Worm (Caenorhabditis elegans) whole organism, L1 larva: ENCODE results near the gene fbxc-32.
A peak's percentile ranks its signal among the peaks of the same experiment; 100 is the strongest.

Source experiments
- C04F5.9 ChIP-seq: sonication (generic microtip); optimal IDR thresholded peaks from 2 replicates; lab custom pipeline; 2016; ENCODE audit warnings: missing genetic modification characterization, missing compliant biosample characterization
- C34B4.2 ChIP-seq: sonication (generic microtip); optimal IDR thresholded peaks from 2 replicates; lab custom pipeline; 2017; ENCODE audit warnings: mild to moderate bottlenecking, missing genetic modification characterization, missing compliant biosample characterization
- F16B12.6 ChIP-seq: fragments of 150-350 bp; optimal IDR thresholded peaks from 2 replicates; lab custom pipeline; 2014; ENCODE audit warnings: missing biosample characterization, missing genetic modification characterization
- Y116A8C.19 ChIP-seq: sonication (generic microtip); optimal IDR thresholded peaks from 2 replicates; lab custom pipeline; 2016; ENCODE audit warnings: missing compliant biosample characterization, missing genetic modification characterization, borderline replicate concordance
- aha-1 ChIP-seq: fragments of 150-350 bp; optimal IDR thresholded peaks from 2 replicates; lab custom pipeline; 2014; ENCODE audit warnings: missing biosample characterization, missing genetic modification characterization
- alr-1 ChIP-seq: fragments of 200-800 bp; sonication (Bioruptor generic); optimal IDR thresholded peaks from 2 replicates; lab custom pipeline; 2018; ENCODE audit warnings: borderline replicate concordance, mild to moderate bottlenecking, missing genetic modification characterization, missing compliant biosample characterization
- blmp-1 ChIP-seq: fragments of 150-350 bp; optimal IDR thresholded peaks from 2 replicates; lab custom pipeline; 2014; ENCODE audit warnings: missing biosample characterization, missing genetic modification characterization
- ces-1 ChIP-seq: fragments of 150-350 bp; optimal IDR thresholded peaks from 2 replicates; lab custom pipeline; 2014; ENCODE audit warnings: missing biosample characterization, missing genetic modification reagents, missing genetic modification characterization
- egl-27 ChIP-seq, 2 experiments: fragments of 150-350 bp in 1 of 2; sonication (generic microtip); optimal IDR thresholded peaks; 3 replicates each; lab custom pipeline; 2017 to 2018; ENCODE audit warnings: missing biosample characterization in 2 of 2, missing genetic modification characterization in 2 of 2, missing genetic modification reagents in 2 of 2
- elt-2 ChIP-seq: sonication (generic microtip); optimal IDR thresholded peaks from 2 replicates; lab custom pipeline; 2016; ENCODE audit warnings: missing genetic modification characterization, mild to moderate bottlenecking, inconsistent platforms, missing compliant biosample characterization, missing genetic modification reagents
- elt-3 ChIP-seq, 6 experiments: fragments of 150-350 bp in 1 of 6; sonication (generic microtip); optimal IDR thresholded peaks; 2 replicates each; lab custom pipeline; 2017 to 2018; ENCODE audit warnings: missing biosample characterization in 6 of 6, missing genetic modification characterization in 6 of 6, inconsistent platforms in 1 of 6
- ets-5 ChIP-seq: fragments of 200-800 bp; sonication (Bioruptor generic); IDR thresholded peaks from 2 replicates; pipeline ENCODE4 v1.3.6; 2022; ENCODE audit warnings: missing genetic modification characterization, missing compliant biosample characterization
- fkh-4 ChIP-seq: sonication (generic microtip); optimal IDR thresholded peaks from 2 replicates; lab custom pipeline; 2016; ENCODE audit warnings: missing compliant biosample characterization, missing genetic modification characterization, borderline replicate concordance
- fkh-8 ChIP-seq: sonication (generic microtip); optimal IDR thresholded peaks from 2 replicates; lab custom pipeline; 2016; ENCODE audit warnings: mild to moderate bottlenecking, missing genetic modification characterization, missing compliant biosample characterization
- grh-1 ChIP-seq: fragments of 200-800 bp; sonication (Bioruptor generic); IDR thresholded peaks from 2 replicates; pipeline ENCODE4 v1.3.6; 2022; ENCODE audit warnings: missing genetic modification reagents, missing genetic modification characterization, missing compliant biosample characterization
- hlh-4 ChIP-seq: sonication (generic microtip); optimal IDR thresholded peaks from 2 replicates; lab custom pipeline; 2016; ENCODE audit warnings: mild to moderate bottlenecking, missing genetic modification characterization, missing compliant biosample characterization
- hpl-2 ChIP-seq: fragments of 150-350 bp; optimal IDR thresholded peaks from 2 replicates; lab custom pipeline; 2014; ENCODE audit warnings: missing biosample characterization, missing genetic modification reagents, missing genetic modification characterization
- isw-1 ChIP-seq: fragments of 200-800 bp; sonication (Bioruptor generic); IDR thresholded peaks from 2 replicates; pipeline ENCODE4 v1.3.6; 2022; ENCODE audit warnings: missing genetic modification characterization, missing compliant biosample characterization
- jun-1 ChIP-seq: fragments of 150-350 bp; optimal IDR thresholded peaks from 2 replicates; lab custom pipeline; 2014; ENCODE audit warnings: missing biosample characterization, missing genetic modification reagents, missing genetic modification characterization
- lin-14 ChIP-seq: fragments of 200-800 bp; sonication (Bioruptor generic); optimal IDR thresholded peaks from 2 replicates; lab custom pipeline; 2018; ENCODE audit warnings: mild to moderate bottlenecking, missing genetic modification characterization, moderate library complexity, missing compliant biosample characterization
- lin-15B ChIP-seq: fragments of 150-350 bp; sonication (generic microtip); optimal IDR thresholded peaks from 3 replicates; lab custom pipeline; 2014; ENCODE audit warnings: missing biosample characterization, missing genetic modification characterization
- lsy-2 ChIP-seq, 2 experiments: fragments of 150-350 bp; optimal IDR thresholded peaks; 2 replicates each; lab custom pipeline; 2014; ENCODE audit warnings: missing biosample characterization in 2 of 2, missing genetic modification characterization in 2 of 2
- mab-9 ChIP-seq: fragments of 200-800 bp; sonication (Bioruptor generic); IDR thresholded peaks from 2 replicates; pipeline ENCODE4 v1.3.6; 2022; ENCODE audit warnings: missing genetic modification reagents, missing genetic modification characterization, missing compliant biosample characterization
- mdl-1 ChIP-seq, 2 experiments: fragments of 150-350 bp; optimal IDR thresholded peaks; 2 replicates each; lab custom pipeline; 2014 to 2017; ENCODE audit warnings: missing biosample characterization in 2 of 2, missing genetic modification characterization in 2 of 2, inconsistent platforms in 1 of 2
- mef-2 ChIP-seq: fragments of 150-350 bp; optimal IDR thresholded peaks from 2 replicates; lab custom pipeline; 2014; ENCODE audit warnings: missing biosample characterization, missing genetic modification characterization
- nhr-11 ChIP-seq: fragments of 150-350 bp; optimal IDR thresholded peaks from 2 replicates; lab custom pipeline; 2014; ENCODE audit warnings: missing biosample characterization, missing genetic modification characterization
- nhr-19 ChIP-seq: fragments of 200-800 bp; sonication (Bioruptor generic); conservative IDR thresholded peaks from 2 replicates; pipeline ENCODE4 v1.3.6; 2022; ENCODE audit warnings: missing genetic modification characterization, missing compliant biosample characterization
- nhr-20 ChIP-seq: sonication (generic microtip); optimal IDR thresholded peaks from 2 replicates; lab custom pipeline; 2016; ENCODE audit warnings: mild to moderate bottlenecking, missing genetic modification characterization, missing compliant biosample characterization
- nhr-47 ChIP-seq: sonication (generic microtip); optimal IDR thresholded peaks from 2 replicates; lab custom pipeline; 2016; ENCODE audit warnings: mild to moderate bottlenecking, missing genetic modification characterization, moderate library complexity, missing compliant biosample characterization
- nhr-71 ChIP-seq: sonication (generic microtip); optimal IDR thresholded peaks from 2 replicates; lab custom pipeline; 2016; ENCODE audit warnings: mild to moderate bottlenecking, missing genetic modification characterization, moderate library complexity, missing compliant biosample characterization
- nhr-76 ChIP-seq: sonication (generic microtip); optimal IDR thresholded peaks from 2 replicates; lab custom pipeline; 2017; ENCODE audit warnings: missing biosample characterization, missing genetic modification characterization
- nhr-77 ChIP-seq: fragments of 150-350 bp; optimal IDR thresholded peaks from 2 replicates; lab custom pipeline; 2014; ENCODE audit warnings: missing biosample characterization, missing genetic modification characterization
- nhr-84 ChIP-seq: sonication (generic microtip); optimal IDR thresholded peaks from 2 replicates; lab custom pipeline; 2017; ENCODE audit warnings: missing biosample characterization, missing genetic modification characterization
- nhr-90 ChIP-seq: sonication (generic microtip); optimal IDR thresholded peaks from 2 replicates; lab custom pipeline; 2016; ENCODE audit warnings: mild to moderate bottlenecking, missing genetic modification characterization, missing compliant biosample characterization; ENCODE audit not compliant: poor library complexity
- pax-3 ChIP-seq: fragments of 200-800 bp; sonication (Bioruptor generic); optimal IDR thresholded peaks from 2 replicates; lab custom pipeline; 2018; ENCODE audit warnings: mild to moderate bottlenecking, missing genetic modification characterization, moderate library complexity, missing compliant biosample characterization
- pqm-1 ChIP-seq: sonication (generic microtip); optimal IDR thresholded peaks from 3 replicates; lab custom pipeline; 2017; ENCODE audit warnings: missing biosample characterization, missing genetic modification characterization
- rnt-1 ChIP-seq: sonication (generic microtip); optimal IDR thresholded peaks from 2 replicates; lab custom pipeline; 2016; ENCODE audit warnings: mild to moderate bottlenecking, missing genetic modification characterization, moderate library complexity, missing compliant biosample characterization
- snpc-4 ChIP-seq: fragments of 150-350 bp; optimal IDR thresholded peaks from 2 replicates; lab custom pipeline; 2014; ENCODE audit warnings: missing biosample characterization, missing genetic modification characterization
- snu-23 ChIP-seq: sonication (generic microtip); optimal IDR thresholded peaks from 2 replicates; lab custom pipeline; 2016; ENCODE audit warnings: missing genetic modification characterization, missing compliant biosample characterization
- sptf-1 ChIP-seq: fragments of 150-350 bp; optimal IDR thresholded peaks from 2 replicates; lab custom pipeline; 2014; ENCODE audit warnings: missing biosample characterization, missing genetic modification characterization
- tlp-1 ChIP-seq: fragments of 150-350 bp; optimal IDR thresholded peaks from 2 replicates; lab custom pipeline; 2014; ENCODE audit warnings: missing biosample characterization, missing genetic modification characterization
- unc-30 ChIP-seq: sonication (generic microtip); optimal IDR thresholded peaks from 2 replicates; lab custom pipeline; 2017; ENCODE audit warnings: missing biosample characterization, missing genetic modification characterization
- unc-98 ChIP-seq: fragments of 200-800 bp; sonication (Bioruptor generic); IDR thresholded peaks from 2 replicates; pipeline ENCODE4 v1.3.6; 2022; ENCODE audit warnings: missing genetic modification characterization, missing compliant biosample characterization
- vab-15 ChIP-seq: sonication (generic microtip); optimal IDR thresholded peaks from 2 replicates; lab custom pipeline; 2017; ENCODE audit warnings: missing genotype, mild to moderate bottlenecking, missing genetic modification characterization, missing compliant biosample characterization
- xbp-1 ChIP-seq: sonication (generic microtip); optimal IDR thresholded peaks from 2 replicates; lab custom pipeline; 2016; ENCODE audit warnings: missing genetic modification characterization, missing compliant biosample characterization
- zag-1 ChIP-seq: fragments of 150-350 bp; optimal IDR thresholded peaks from 2 replicates; lab custom pipeline; 2014; ENCODE audit warnings: missing biosample characterization, missing genetic modification characterization
- ztf-4 ChIP-seq: fragments of 150-350 bp; optimal IDR thresholded peaks from 2 replicates; lab custom pipeline; 2014; ENCODE audit warnings: missing biosample characterization, missing genetic modification characterization

fbxc-32 gene

DNA sequence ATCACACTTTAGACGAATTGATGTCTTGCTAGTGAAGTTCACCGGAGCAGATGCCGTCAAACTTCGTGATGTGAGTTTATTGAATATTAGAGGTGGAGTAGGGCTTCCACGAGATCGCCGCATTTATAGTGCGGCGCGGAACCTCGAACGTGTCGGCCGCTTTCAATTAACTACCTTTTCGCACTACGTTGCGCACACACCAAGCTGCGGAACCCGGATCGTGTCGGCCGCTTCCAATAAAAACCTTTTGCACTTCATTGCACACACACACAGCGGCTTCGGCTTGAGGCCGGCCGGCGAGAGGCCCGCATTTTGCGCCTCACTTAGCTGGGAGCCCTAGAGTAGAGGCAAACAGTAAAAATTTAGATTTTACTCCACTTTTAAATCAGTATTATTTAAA is 42.7 kb downstream of the fbxc-32 start:
- TF ChIP-seq blmp-1 (tag; lab: Kevin White, UChicago), result no peak
- no peak for TF ChIP-seq jun-1 (tag; lab: Kevin White, UChicago)
- no peak for TF ChIP-seq fkh-4 (tag; lab: Kevin White, UChicago)
- TF ChIP-seq C34B4.2 (tag; lab: Kevin White, UChicago), result no peak
- TF ChIP-seq nhr-19 (GFP tag; lab: Robert Waterston, UW), result peak; percentile 41
- no peak for TF ChIP-seq sptf-1 (tag; lab: Kevin White, UChicago)
- TF ChIP-seq aha-1 (tag; lab: Kevin White, UChicago), result no peak
- TF ChIP-seq mdl-1 (tag; optimal IDR thresholded peaks at IDR 0.05; lab: Kevin White, UChicago), result no peak
- no peak for TF ChIP-seq nhr-11
- TF ChIP-seq grh-1, result no peak
- no peak for TF ChIP-seq nhr-71 (tag; lab: Kevin White, UChicago)
- TF ChIP-seq elt-3 (tag; optimal IDR thresholded peaks at IDR 0.05; lab: Kevin White, UChicago), result no peak
- peak; percentile 93 for TF ChIP-seq snpc-4
- no peak for TF ChIP-seq unc-98 (GFP tag; lab: Robert Waterston, UW)
- no peak for TF ChIP-seq mab-9 (GFP tag; lab: Robert Waterston, UW)
- TF ChIP-seq snu-23, result no peak
- no peak for TF ChIP-seq nhr-90 (tag; lab: Kevin White, UChicago)
- no peak for TF ChIP-seq vab-15
- TF ChIP-seq ces-1 (GFP tag; lab: Kevin White, UChicago), result no peak
- TF ChIP-seq nhr-76 (tag; lab: Kevin White, UChicago), result no peak
- TF ChIP-seq hlh-4 (tag; lab: Kevin White, UChicago), result no peak
- peak; percentile 69 for TF ChIP-seq rnt-1 (tag; lab: Kevin White, UChicago)
- TF ChIP-seq tlp-1, result no peak
- no peak for TF ChIP-seq fkh-8

DNA sequence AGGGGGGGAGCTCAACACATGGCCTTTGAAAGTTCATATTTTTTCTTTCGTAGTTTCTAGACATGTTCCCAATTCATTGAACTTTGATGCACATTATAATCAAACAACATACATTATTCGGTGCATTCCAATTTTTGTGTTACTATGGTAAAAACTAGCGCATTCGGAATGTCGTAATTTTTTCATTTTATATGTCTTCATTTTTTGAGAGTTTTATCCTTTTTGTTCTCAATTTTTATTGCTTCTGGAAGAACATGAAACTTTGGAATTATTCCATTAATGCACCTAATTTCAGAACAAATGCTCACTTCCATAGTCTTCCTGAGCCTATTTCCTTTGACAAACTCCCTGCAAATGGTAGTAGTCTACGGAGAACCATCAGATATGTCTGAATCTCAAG is 46.4 kb downstream of the fbxc-32 start, which contains the start of gene T07D3.2:
Gene T07D3.2, plus strand, starts transcription at position 301 of the 400 bp plus-strand sequence.
- no peak for TF ChIP-seq fkh-8
- no peak for TF ChIP-seq alr-1 (tag; lab: Kevin White, UChicago)
- no peak for TF ChIP-seq ces-1 (GFP tag; lab: Kevin White, UChicago)
- TF ChIP-seq Y116A8C.19 (tag; lab: Kevin White, UChicago), result no peak
- no peak for TF ChIP-seq ztf-4
- no peak for TF ChIP-seq F16B12.6 (tag; lab: Kevin White, UChicago)
- TF ChIP-seq mef-2, result no peak
- no peak for TF ChIP-seq nhr-84 (tag; lab: Kevin White, UChicago)
- TF ChIP-seq hpl-2 (GFP tag; lab: Kevin White, UChicago), result no peak
- TF ChIP-seq isw-1 (GFP tag; lab: Robert Waterston, UW), result no peak
- no peak for TF ChIP-seq egl-27 (tag; optimal IDR thresholded peaks at IDR 0.05; lab: Kevin White, UChicago)
- TF ChIP-seq xbp-1 (tag; lab: Kevin White, UChicago), result no peak
- no peak for TF ChIP-seq nhr-76 (tag; lab: Kevin White, UChicago)
- TF ChIP-seq nhr-19 (GFP tag; lab: Robert Waterston, UW), result no peak
- no peak for TF ChIP-seq aha-1 (tag; lab: Kevin White, UChicago)
- TF ChIP-seq snu-23, result no peak

DNA sequence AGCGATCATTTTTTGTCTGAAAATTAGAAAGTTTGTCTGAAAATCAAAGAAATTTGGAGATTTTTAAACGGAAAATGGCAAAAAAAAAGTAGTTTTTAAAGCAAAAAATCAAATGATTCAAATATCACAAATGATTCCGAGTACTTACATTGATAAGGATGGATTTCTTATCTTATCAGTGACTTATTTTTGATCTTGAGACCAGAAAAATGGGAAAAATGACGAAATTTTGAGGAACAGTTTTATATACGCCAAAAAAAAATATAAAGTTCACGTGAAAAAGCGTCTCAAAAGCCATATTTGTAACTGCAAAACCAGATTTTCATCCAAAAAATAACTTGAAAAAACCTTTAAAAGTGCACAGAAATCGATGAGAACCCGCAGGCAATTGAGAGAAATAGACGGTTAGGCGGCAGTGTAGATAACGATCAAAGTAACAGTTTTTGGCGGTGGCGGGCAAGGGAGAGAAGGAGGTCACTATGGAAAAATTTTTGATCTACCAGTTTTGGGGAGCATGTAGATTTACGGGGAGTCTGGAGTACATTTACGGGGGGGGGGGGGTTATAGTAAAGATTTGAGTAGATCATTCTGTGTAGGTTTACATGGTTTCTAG is 47.2 kb downstream of the fbxc-32 start, which contains the start of gene T07D3.9:
Gene T07D3.9, minus strand, starts transcription at position 194 of the 613 bp plus-strand sequence.
- TF ChIP-seq C04F5.9 (no peak), nhr-90 (tag; lab: Kevin White, UChicago) (no peak), nhr-20 (tag; lab: Kevin White, UChicago) (peak; percentile 12), ces-1 (GFP tag; lab: Kevin White, UChicago) (no peak), lsy-2 (tag; optimal IDR thresholded peaks at IDR 0.05; lab: Kevin White, UChicago) (no peak), C34B4.2 (tag; lab: Kevin White, UChicago) (no peak), snu-23 (no peak), lin-15B (tag; lab: Kevin White, UChicago) (no peak), ets-5 (GFP tag; lab: Robert Waterston, UW) (no peak), zag-1 (tag; lab: Kevin White, UChicago) (no peak), elt-2 (tag; lab: Kevin White, UChicago) (peak; percentile 97), nhr-47 (tag; lab: Kevin White, UChicago) (no peak), lin-14 (no peak), pax-3 (tag; lab: Kevin White, UChicago) (no peak), nhr-11 (no peak), elt-3 (tag; optimal IDR thresholded peaks at IDR 0.05; lab: Kevin White, UChicago) (peak in 5 of 6 experiments; percentile 46 to 97 (median 51)), pqm-1 (tag; lab: Kevin White, UChicago) (no peak), unc-30 (tag; lab: Kevin White, UChicago) (no peak), hpl-2 (GFP tag; lab: Kevin White, UChicago) (no peak), Y116A8C.19 (tag; lab: Kevin White, UChicago) (no peak), nhr-77 (tag; lab: Kevin White, UChicago) (no peak), tlp-1 (peak; percentile 59), sptf-1 (tag; lab: Kevin White, UChicago) (no peak), isw-1 (GFP tag; lab: Robert Waterston, UW) (no peak), aha-1 (tag; lab: Kevin White, UChicago) (no peak), xbp-1 (tag; lab: Kevin White, UChicago) (no peak)
